Fruit fly (Drosophila melanogaster): Measurements from ENCODE around the gene CG13049.

CG13049 gene

DNA sequence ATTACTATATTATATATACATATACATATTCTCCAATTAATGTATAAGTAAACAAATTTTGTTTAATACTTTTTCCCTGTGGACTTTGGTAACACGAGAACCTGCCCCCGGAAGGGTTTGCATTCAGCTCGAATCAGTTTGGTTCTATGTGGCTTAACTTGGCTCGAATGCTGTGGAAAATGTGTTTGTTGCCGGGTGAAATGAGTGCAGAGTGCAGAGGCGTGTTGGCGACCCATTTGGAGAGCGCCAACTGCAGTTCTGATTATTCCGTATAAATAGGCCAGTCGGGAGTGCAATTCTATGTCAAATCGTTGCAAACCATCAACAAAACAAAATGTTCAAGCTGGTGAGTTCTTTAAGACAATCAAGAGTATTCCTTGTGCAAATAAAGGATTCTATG lies 36.0 kb upstream of the CG13049 start, which contains the start of gene Nplp3:
Gene Nplp3, plus strand, starts transcription at position 301 of the 400 bp plus-strand sequence.
- no peak for TF ChIP-seq CG1621 (tag; optimal IDR thresholded peaks at IDR 0.05)
- no peak for TF ChIP-seq Ets96B (tag; optimal IDR thresholded peaks at IDR 0.05)
- no peak for TF ChIP-seq dsx (GFP tag; optimal IDR thresholded peaks at IDR 0.05; ENCODE audit: poor library complexity, severe bottlenecking)
- no peak for TF ChIP-seq CG11902 (GFP tag; optimal IDR thresholded peaks at IDR 0.05)

DNA sequence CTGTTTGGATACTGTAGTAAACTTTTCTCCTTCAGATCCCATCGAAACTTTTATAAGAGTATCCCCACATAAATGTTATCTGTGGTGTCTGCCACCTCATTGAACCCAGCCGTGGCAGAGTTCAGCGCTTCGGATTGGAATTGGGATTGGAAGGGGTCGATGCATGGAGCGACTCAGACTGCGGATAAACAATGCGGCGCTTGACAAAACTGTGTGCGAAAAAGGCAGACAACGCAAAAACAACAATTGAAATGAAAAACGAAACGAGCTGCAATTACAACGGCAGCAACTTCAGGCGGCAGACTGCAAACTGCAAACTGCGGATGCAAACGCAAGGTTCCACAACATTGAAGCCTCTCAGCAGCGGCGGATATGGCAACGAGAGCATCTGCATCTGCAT lies 32.3 kb upstream of the CG13049 start, which contains the start of gene CG13062:
Gene CG13062, plus strand, starts transcription at position 301 of the 400 bp plus-strand sequence.
- peak; percentile 8 for TF ChIP-seq achi (GFP tag; optimal IDR thresholded peaks at IDR 0.05)
- TF ChIP-seq Eip78C (GFP tag), result no peak
- TF ChIP-seq svp (GFP tag), result peak; percentile 12

DNA sequence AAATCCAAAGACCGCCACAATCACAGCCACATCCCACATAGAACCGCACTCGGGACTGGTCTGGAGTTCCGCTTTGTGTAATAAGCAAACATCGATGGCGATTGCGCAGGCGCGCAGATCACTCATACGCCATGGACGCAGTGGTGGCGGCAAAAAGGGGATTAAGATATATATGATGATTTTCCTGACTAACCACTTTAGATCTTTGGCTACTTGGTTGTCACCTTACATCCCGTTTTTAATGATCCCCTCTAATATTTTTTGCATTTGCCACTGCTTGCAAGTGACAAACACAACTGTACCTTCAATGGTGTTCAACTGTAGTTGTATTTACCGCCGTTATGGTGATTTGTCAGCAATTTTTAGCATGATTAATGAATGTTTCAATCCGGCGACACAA lies 28.2 kb upstream of the CG13049 start:
- TF ChIP-seq CG6808 (GFP tag; optimal IDR thresholded peaks at IDR 0.05) (no peak), Smox (GFP tag; optimal IDR thresholded peaks at IDR 0.05) (no peak), CG11294 (GFP tag; IDR thresholded peaks at IDR 0.05) (peak; percentile 52), CG11762 (GFP tag; optimal IDR thresholded peaks at IDR 0.05; ENCODE audit: insufficient read depth) (peak; percentile 8), CG4318 (GFP tag; optimal IDR thresholded peaks at IDR 0.05) (peak; percentile 47), acj6 (GFP tag; optimal IDR thresholded peaks at IDR 0.05) (peak; percentile 21), CG6276 (GFP tag; optimal IDR thresholded peaks at IDR 0.05) (peak; percentile 69), vri (GFP tag; optimal IDR thresholded peaks at IDR 0.05) (no peak), CG8119 (GFP tag; IDR thresholded peaks at IDR 0.05) (peak; percentile 66), eg (GFP tag; IDR thresholded peaks at IDR 0.05) (peak; percentile 86), lz (GFP tag; optimal IDR thresholded peaks at IDR 0.05) (peak; percentile 52), Ets96B (tag; optimal IDR thresholded peaks at IDR 0.05) (no peak), CG6163 (GFP tag; IDR thresholded peaks at IDR 0.05) (peak; percentile 72; the same call in 2 of the 3 replicates), topi (GFP tag; optimal IDR thresholded peaks at IDR 0.05) (no peak), Eip78C (GFP tag) (peak; percentile 74), Eip75B (GFP tag; optimal IDR thresholded peaks at IDR 0.05) (peak; percentile 61), Met (GFP tag; optimal IDR thresholded peaks at IDR 0.05) (no peak), Hr4 (GFP tag; optimal IDR thresholded peaks at IDR 0.05) (peak; percentile 77), CG6792 (GFP tag; optimal IDR thresholded peaks at IDR 0.05) (peak; percentile 50), cyc (GFP tag; optimal IDR thresholded peaks at IDR 0.05) (no peak), esn (GFP tag; optimal IDR thresholded peaks at IDR 0.05) (no peak), salr (GFP tag; optimal IDR thresholded peaks at IDR 0.05) (peak in 1 of 2 experiments; percentile 44), OdsH (GFP tag; optimal IDR thresholded peaks at IDR 0.05) (peak; percentile 51), Lpt (GFP tag; optimal IDR thresholded peaks at IDR 0.05) (peak; percentile 56), CG15336 (GFP tag; IDR thresholded peaks at IDR 0.05) (peak; percentile 82), CG7368 (GFP tag; optimal IDR thresholded peaks at IDR 0.05) (peak; percentile 16), CG32006 (GFP tag; optimal IDR thresholded peaks at IDR 0.05) (peak; percentile 80), net (GFP tag; optimal IDR thresholded peaks at IDR 0.05) (peak; percentile 29), fd59A (GFP tag; optimal IDR thresholded peaks at IDR 0.05) (no peak), Sox15 (GFP tag; optimal IDR thresholded peaks at IDR 0.05) (no peak), achi (GFP tag; optimal IDR thresholded peaks at IDR 0.05) (peak; percentile 34), pdm3 (GFP tag; optimal IDR thresholded peaks at IDR 0.05) (peak; percentile 36), Sox14 (GFP tag; optimal IDR thresholded peaks at IDR 0.05) (peak; percentile 38), dsx (GFP tag; optimal IDR thresholded peaks at IDR 0.05; ENCODE audit: poor library complexity, severe bottlenecking) (no peak), CG10631 (GFP tag; optimal IDR thresholded peaks at IDR 0.05) (peak; percentile 59), dac (GFP tag; optimal IDR thresholded peaks at IDR 0.05) (peak; percentile 83), CG6854 (GFP tag; optimal IDR thresholded peaks at IDR 0.05) (no peak), Hr39 (GFP tag; optimal IDR thresholded peaks at IDR 0.05) (peak; percentile 10), CG3919 (GFP tag; optimal IDR thresholded peaks at IDR 0.05) (peak; percentile 52), Sox102F (GFP tag; optimal IDR thresholded peaks at IDR 0.05) (no peak), CG16779 (tag; optimal IDR thresholded peaks at IDR 0.05) (peak; percentile 37)
